Worm (Caenorhabditis elegans): Measurements from ENCODE around the gene T24A6.16.

Gene T24A6.16

DNA sequence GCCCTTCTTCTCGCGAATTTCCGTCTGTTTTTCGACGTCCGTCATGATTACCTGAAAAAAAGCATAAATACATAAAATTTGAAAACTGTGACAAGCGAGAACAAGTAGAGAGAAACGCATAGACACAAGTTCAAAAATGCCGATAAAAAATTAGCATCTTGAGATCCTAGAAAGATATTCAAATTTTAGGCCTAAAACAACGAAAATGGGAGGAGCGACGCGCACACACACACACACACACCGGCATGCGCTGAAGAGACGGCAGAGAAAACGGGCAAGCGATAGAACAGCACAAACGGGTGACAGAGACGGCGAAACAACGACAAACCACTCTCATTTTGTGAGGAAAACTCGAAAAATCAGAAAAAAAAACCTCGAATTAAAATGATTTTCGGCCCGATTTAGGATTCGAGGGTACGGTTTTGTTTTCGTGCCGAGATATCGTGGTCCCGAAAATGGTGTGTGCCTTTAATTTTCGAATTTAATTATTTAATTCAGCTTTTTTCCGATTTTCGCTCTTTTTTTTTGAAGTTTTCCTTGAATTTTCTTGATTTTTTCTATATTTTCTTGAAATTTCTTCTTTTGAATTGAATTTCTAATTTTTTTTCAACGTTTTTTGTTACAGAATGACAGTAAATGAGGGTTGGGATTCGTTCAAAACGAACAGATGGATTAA is 23.4 kb upstream of the T24A6.16 start, which contains the start of the genes rpl-11.1 and T22F3.2 (continued):
- no peak for TF ChIP-seq aha-1 (tag)
- TF ChIP-seq hlh-11 (tag; optimal IDR thresholded peaks at IDR 0.05), result peak; percentile 5
- TF ChIP-seq hif-1 (tag; optimal IDR thresholded peaks at IDR 0.05), result peak in 1 of 2 experiments; percentile 34
- TF ChIP-seq skn-1 (tag; optimal IDR thresholded peaks at IDR 0.05), result no peak
- peak; percentile 9 for TF ChIP-seq mep-1 (tag; optimal IDR thresholded peaks at IDR 0.05)
- TF ChIP-seq nhr-237 (tag; optimal IDR thresholded peaks at IDR 0.05), result no peak
- no peak for TF ChIP-seq F37D6.2 (tag; optimal IDR thresholded peaks at IDR 0.05)
- no peak for TF ChIP-seq pqm-1 (tag; optimal IDR thresholded peaks at IDR 0.05)
- TF ChIP-seq daf-16 (GFP tag; optimal IDR thresholded peaks at IDR 0.05), result no peak
- TF ChIP-seq daf-16 (tag; optimal IDR thresholded peaks at IDR 0.05), result peak; percentile 9
- no peak for TF ChIP-seq dve-1 (tag; optimal IDR thresholded peaks at IDR 0.05; ENCODE audit: insufficient read depth)
- TF ChIP-seq lsy-2 (tag; optimal IDR thresholded peaks at IDR 0.05), result no peak
- TF ChIP-seq D1046.2 (GFP tag; IDR thresholded peaks at IDR 0.05), result 0 out of 2 replicates have a peak, but pooled peaks have one; percentile 24
- TF ChIP-seq ceh-44 (GFP tag; IDR thresholded peaks at IDR 0.05), result no peak
- no peak for TF ChIP-seq duxl-1 (tag; optimal IDR thresholded peaks at IDR 0.05; ENCODE audit: poor library complexity)
- no peak for TF ChIP-seq lin-39 (tag; optimal IDR thresholded peaks at IDR 0.05)
- TF ChIP-seq egl-27 (tag; optimal IDR thresholded peaks at IDR 0.05), result no peak
- TF ChIP-seq ces-1 (GFP tag; optimal IDR thresholded peaks at IDR 0.05), result no peak
- TF ChIP-seq snpc-1.2 (GFP tag; IDR thresholded peaks at IDR 0.05), result no peak
- peak in 1 of 2 experiments; percentile 47 for TF ChIP-seq unc-62 (GFP tag; optimal IDR thresholded peaks at IDR 0.05 in 1 of 2)
- TF ChIP-seq unc-62 (tag; optimal IDR thresholded peaks at IDR 0.05), result no peak
- TF ChIP-seq aly-2 (tag; optimal IDR thresholded peaks at IDR 0.05), result no peak
- no peak for TF ChIP-seq F49E8.2 (tag; optimal IDR thresholded peaks at IDR 0.05; ENCODE audit: borderline replicate concordance)
- TF ChIP-seq lim-7 (GFP tag; IDR thresholded peaks at IDR 0.05), result no peak
- no peak for TF ChIP-seq zip-11 (GFP tag; IDR thresholded peaks at IDR 0.05)
- TF ChIP-seq daf-8 (GFP tag; IDR thresholded peaks at IDR 0.05), result no peak
- no peak for TF ChIP-seq Y75B8A.6 (GFP tag; IDR thresholded peaks at IDR 0.05)
- TF ChIP-seq madf-5 (GFP tag; IDR thresholded peaks at IDR 0.05), result no peak
- TF ChIP-seq ZK546.5 (tag; optimal IDR thresholded peaks at IDR 0.05), result no peak
- no peak for TF ChIP-seq set-16 (GFP tag; IDR thresholded peaks at IDR 0.05)
- TF ChIP-seq zag-1 (tag; optimal IDR thresholded peaks at IDR 0.05), result no peak
- TF ChIP-seq hmg-1.1 (GFP tag; IDR thresholded peaks at IDR 0.05), result peak; percentile 42; the same call in 1 of the 2 replicates
- TF ChIP-seq arid-1 (GFP tag; conservative IDR thresholded peaks at IDR 0.05), result no peak
- TF ChIP-seq nhr-102 (tag; optimal IDR thresholded peaks at IDR 0.05), result no peak
- no peak for TF ChIP-seq Y105C5A.15 (GFP tag; IDR thresholded peaks at IDR 0.05)
- TF ChIP-seq nhr-76 (tag; optimal IDR thresholded peaks at IDR 0.05), result no peak
- TF ChIP-seq rbr-2 (tag; optimal IDR thresholded peaks at IDR 0.05), result no peak
- TF ChIP-seq F44E2.7 (GFP tag; IDR thresholded peaks at IDR 0.05), result no peak
- TF ChIP-seq cey-2 (tag; optimal IDR thresholded peaks at IDR 0.05; ENCODE audit: borderline replicate concordance, insufficient read depth), result no peak
- TF ChIP-seq zip-2 (tag; optimal IDR thresholded peaks at IDR 0.05), result no peak
- no peak for TF ChIP-seq ceh-62 (tag; optimal IDR thresholded peaks at IDR 0.05)
- TF ChIP-seq fkh-10 (GFP tag; optimal IDR thresholded peaks at IDR 0.05), result no peak
- TF ChIP-seq dmd-6 (GFP tag; IDR thresholded peaks at IDR 0.05), result no peak
- no peak for TF ChIP-seq nhr-41 (GFP tag; IDR thresholded peaks at IDR 0.05)
- no peak for TF ChIP-seq nhr-77 (tag; optimal IDR thresholded peaks at IDR 0.05)
- TF ChIP-seq ceh-20 (GFP tag; IDR thresholded peaks at IDR 0.05), result no peak
- no peak for TF ChIP-seq dmd-8 (GFP tag; IDR thresholded peaks at IDR 0.05)
- no peak for TF ChIP-seq pha-4 (GFP tag; IDR thresholded peaks at IDR 0.05)
- TF ChIP-seq pha-4 (tag; optimal IDR thresholded peaks at IDR 0.05), result no peak
- peak in 1 of 2 experiments; percentile 34 for TF ChIP-seq mdl-1 (tag; optimal IDR thresholded peaks at IDR 0.05)
- no peak for TF ChIP-seq php-3 (GFP tag; IDR thresholded peaks at IDR 0.05)

All from whole organism, L4 larva.